3 worm cellular contexts compared by ENCODE assay signal in the genomic region with DNA sequence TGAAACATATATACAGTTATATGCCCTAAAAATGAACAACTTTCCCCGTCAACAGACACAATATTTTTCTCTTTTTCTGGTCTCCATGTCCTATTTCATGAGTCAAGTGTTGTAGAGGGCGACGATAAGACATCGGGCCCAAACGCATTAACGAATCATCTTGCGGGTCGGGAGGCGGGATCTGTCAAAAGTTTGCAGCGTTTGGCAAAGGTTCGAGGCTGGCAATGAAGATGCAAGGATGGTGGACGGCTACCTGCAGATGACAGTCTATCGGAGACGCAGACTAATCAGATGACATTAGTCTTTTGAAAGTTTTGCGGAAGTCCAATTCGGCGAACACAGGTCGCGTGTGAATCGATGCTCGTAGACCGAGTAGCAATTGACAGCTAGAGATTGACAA.
TF ChIP-seq lines count a peak whose summit lies in the region.

No protein-coding gene starts in this region.

TF ChIP-seq in whole organism, L1 larva, 84 proteins besides CTCF, POLR2A, EP300 and RAD21:
- TF ChIP-seq aly-2 (tag; optimal IDR thresholded peaks at IDR 0.05; lab: Kevin White, UChicago) (no peak), vab-15 (tag; optimal IDR thresholded peaks at IDR 0.05; lab: Kevin White, UChicago) (no peak), ceh-8 (GFP tag; optimal IDR thresholded peaks at IDR 0.05; lab: Kevin White, UChicago) (no peak), sptf-1 (tag; optimal IDR thresholded peaks at IDR 0.05; lab: Kevin White, UChicago) (no peak), egl-27 (tag; optimal IDR thresholded peaks at IDR 0.05; lab: Kevin White, UChicago) (no peak), blmp-1 (tag; optimal IDR thresholded peaks at IDR 0.05; lab: Kevin White, UChicago) (peak; percentile 7), ztf-11 (tag; optimal IDR thresholded peaks at IDR 0.05; lab: Kevin White, UChicago) (no peak), rnt-1 (tag; optimal IDR thresholded peaks at IDR 0.05; lab: Kevin White, UChicago) (no peak), lin-14 (GFP tag; optimal IDR thresholded peaks at IDR 0.05; lab: Kevin White, UChicago) (peak; percentile 52), swsn-7 (tag; optimal IDR thresholded peaks at IDR 0.05; lab: Kevin White, UChicago) (no peak), fkh-8 (tag; optimal IDR thresholded peaks at IDR 0.05; lab: Kevin White, UChicago) (no peak), F16B12.6 (tag; optimal IDR thresholded peaks at IDR 0.05; lab: Kevin White, UChicago) (no peak), hlh-4 (tag; optimal IDR thresholded peaks at IDR 0.05; lab: Kevin White, UChicago) (no peak), efl-1 (optimal IDR thresholded peaks at IDR 0.05; lab: Kevin White, UChicago) (no peak), efl-1 (GFP tag; optimal IDR thresholded peaks at IDR 0.05 in 1 of 2; lab: Kevin White, UChicago) (peak in 1 of 2 experiments; percentile 19), mab-9 (GFP tag; IDR thresholded peaks at IDR 0.05; lab: Robert Waterston, UW) (no peak), lsy-2 (tag; optimal IDR thresholded peaks at IDR 0.05; lab: Kevin White, UChicago) (no peak), nhr-12 (tag; optimal IDR thresholded peaks at IDR 0.05; lab: Kevin White, UChicago) (no peak), lin-35 (GFP tag; optimal IDR thresholded peaks at IDR 0.05; lab: Kevin White, UChicago) (no peak), C16A3.4 (tag; optimal IDR thresholded peaks at IDR 0.05; lab: Kevin White, UChicago) (no peak), nhr-28 (tag; optimal IDR thresholded peaks at IDR 0.05; lab: Kevin White, UChicago) (no peak), irx-1 (tag; optimal IDR thresholded peaks at IDR 0.05; lab: Kevin White, UChicago) (no peak), mdl-1 (tag; optimal IDR thresholded peaks at IDR 0.05; lab: Kevin White, UChicago) (no peak), unc-30 (tag; optimal IDR thresholded peaks at IDR 0.05; lab: Kevin White, UChicago) (no peak), nhr-85 (tag; lab: Kevin White, UChicago) (peak; percentile 56), snu-23 (GFP tag; optimal IDR thresholded peaks at IDR 0.05; lab: Kevin White, UChicago) (no peak), ceh-63 (GFP tag; optimal IDR thresholded peaks at IDR 0.05; lab: Kevin White, UChicago) (no peak), elt-3 (tag; optimal IDR thresholded peaks at IDR 0.05; lab: Kevin White, UChicago) (no peak), unc-62 (GFP tag; optimal IDR thresholded peaks at IDR 0.05; lab: Kevin White, UChicago) (no peak), isw-1 (GFP tag; IDR thresholded peaks at IDR 0.05; lab: Robert Waterston, UW) (no peak), egl-13 (tag; optimal IDR thresholded peaks at IDR 0.05; lab: Kevin White, UChicago) (no peak)

TF ChIP-seq in whole organism, L2 larva, 48 proteins besides CTCF, POLR2A, EP300 and RAD21:
- TF ChIP-seq nhr-25 (tag; optimal IDR thresholded peaks at IDR 0.05; lab: Kevin White, UChicago) (no peak), ceh-16 (tag; optimal IDR thresholded peaks at IDR 0.05; lab: Kevin White, UChicago) (no peak), sma-3 (GFP tag; optimal IDR thresholded peaks at IDR 0.05; lab: Kevin White, UChicago) (peak; percentile 35), egl-27 (tag; optimal IDR thresholded peaks at IDR 0.05; lab: Kevin White, UChicago) (no peak)

TF ChIP-seq in whole organism, L3 larva, 47 proteins besides CTCF, POLR2A, EP300 and RAD21:
- TF ChIP-seq nhr-77 (tag; optimal IDR thresholded peaks at IDR 0.05; lab: Kevin White, UChicago) = no peak
- TF ChIP-seq daf-12 (tag; optimal IDR thresholded peaks at IDR 0.05; lab: Kevin White, UChicago) = no peak
- peak; percentile 52 for TF ChIP-seq nhr-25 (tag; optimal IDR thresholded peaks at IDR 0.05; lab: Kevin White, UChicago)
TF ChIP-seq in whole organism, L3 larva: peak in this region for 1.

Comparison
In these comparisons a context has a peak if more than half of its experiments do, and no peak if none do; other contexts are left out.
1. Of the 22 proteins assayed by ChIP-seq in both whole organism, L1 larva and whole organism, L2 larva: peak only in whole organism, L1 larva: blmp-1; only in whole organism, L2 larva: none; in both: none; in neither: 21.